Worm (Caenorhabditis elegans) whole organism, L4 larva: ENCODE data around the gene npr-25.
A peak's percentile ranks its signal among the peaks of the same experiment; 100 is the strongest.

Experiments
- lin-38 ChIP-seq: fragments of 200-800 bp; sonication (Bioruptor generic); IDR thresholded peaks from 2 replicates; pipeline ENCODE4 v1.3.6; 2022; ENCODE audit warnings: missing genetic modification reagents, missing genetic modification characterization, missing compliant biosample characterization
- mdl-1 ChIP-seq, 2 experiments: fragments of 150-350 bp in 1 of 2; sonication (generic microtip) in 1 of 2; optimal IDR thresholded peaks; 2 replicates each; lab custom pipeline; 2014 to 2017; ENCODE audit warnings: missing biosample characterization in 2 of 2, missing genetic modification characterization in 2 of 2

DNA sequence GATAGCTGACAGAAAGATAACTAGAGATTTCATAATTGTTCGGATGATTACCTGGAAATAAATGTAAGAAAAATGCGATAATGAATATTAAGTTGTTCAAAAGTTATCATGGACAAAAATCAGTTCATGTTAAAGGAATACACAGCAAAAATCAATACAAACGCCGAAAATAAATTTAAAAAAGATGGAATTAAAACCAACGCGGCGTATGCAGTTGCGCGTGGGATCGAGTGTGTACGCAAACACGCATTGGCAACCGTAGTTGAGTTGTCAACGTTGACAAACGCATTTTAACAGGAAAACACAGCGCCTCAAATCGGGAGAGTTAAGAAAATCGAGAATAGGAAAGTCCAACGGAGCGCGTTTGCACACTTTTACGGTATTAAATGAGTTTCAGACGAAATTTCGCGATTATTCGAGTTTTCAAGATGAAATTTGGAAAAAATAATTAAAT, 25.9 kb downstream of the npr-25 start, which contains the start of gene tmed-10:
- TF ChIP-seq lin-38 (GFP tag; lab: Robert Waterston, UW) (peak; percentile 95), mdl-1 (tag; optimal IDR thresholded peaks at IDR 0.05; lab: Kevin White, UChicago) (peak in 1 of 2 experiments; percentile 3)
